Worm (Caenorhabditis elegans) whole organism, L3 larva: Measurements from ENCODE around the gene hex-5.

Experiments
- ceh-16 ChIP-seq: sonication (generic microtip); optimal IDR thresholded peaks from 2 replicates; lab custom pipeline; 2017; ENCODE audit warnings: missing biosample characterization, missing genetic modification characterization
- elt-2 ChIP-seq: sonication (generic microtip); optimal IDR thresholded peaks from 2 replicates; lab custom pipeline; 2016; ENCODE audit warnings: missing genetic modification reagents, mild to moderate bottlenecking, missing genetic modification characterization, missing compliant biosample characterization
- mml-1 ChIP-seq: fragments of 150-350 bp; sonication (generic microtip); optimal IDR thresholded peaks from 3 replicates; lab custom pipeline; 2014; ENCODE audit warnings: missing biosample characterization, missing genetic modification characterization
- nhr-12 ChIP-seq: fragments of 150-350 bp; optimal IDR thresholded peaks from 2 replicates; lab custom pipeline; 2014; ENCODE audit warnings: missing biosample characterization, missing genetic modification characterization
- nhr-23 ChIP-seq: fragments of 150-350 bp; optimal IDR thresholded peaks from 2 replicates; lab custom pipeline; 2014; ENCODE audit warnings: missing biosample characterization, missing genetic modification reagents, missing genetic modification characterization
- nhr-28 ChIP-seq: fragments of 150-350 bp; optimal IDR thresholded peaks from 2 replicates; lab custom pipeline; 2014; ENCODE audit warnings: missing biosample characterization, missing genetic modification characterization
- skn-1 ChIP-seq: fragments of 150-350 bp; optimal IDR thresholded peaks from 2 replicates; lab custom pipeline; 2014; ENCODE audit warnings: missing biosample characterization, missing genetic modification characterization
- unc-39 ChIP-seq: sonication (generic microtip); optimal IDR thresholded peaks from 4 replicates; lab custom pipeline; 2017; ENCODE audit warnings: missing biosample characterization, missing genetic modification characterization
- zag-1 ChIP-seq: fragments of 150-350 bp; optimal IDR thresholded peaks from 2 replicates; lab custom pipeline; 2014; ENCODE audit warnings: missing biosample characterization, missing genetic modification characterization
- ztf-11 ChIP-seq: fragments of 150-350 bp; optimal IDR thresholded peaks from 2 replicates; lab custom pipeline; 2014; ENCODE audit warnings: missing biosample characterization, missing genetic modification characterization
- ztf-4 ChIP-seq: fragments of 150-350 bp; optimal IDR thresholded peaks from 2 replicates; lab custom pipeline; 2014; ENCODE audit warnings: missing biosample characterization, missing genetic modification characterization

- TF ChIP-seq nhr-28 (no peak), zag-1 (tag; lab: Kevin White, UChicago) (no peak), ceh-16 (tag; lab: Kevin White, UChicago) (no peak), skn-1 (tag; lab: Kevin White, UChicago) (no peak), nhr-12 (no peak), ztf-4 (tag; lab: Kevin White, UChicago) (no peak), ztf-11 (tag; lab: Kevin White, UChicago) (no peak), nhr-23 (tag; lab: Kevin White, UChicago) (no peak), elt-2 (no peak), mml-1 (tag; lab: Kevin White, UChicago) (no peak), unc-39 (no peak)
Measured at ce11 chrX:14868200-14868599, 36.9 kb downstream of the hex-5 start, which contains the start of gene F31F6.1.
